Fruit fly (Drosophila melanogaster) whole organism: ENCODE results near the gene CG12362.

Experiments used
- CG8478 ChIP-seq: fragments of >200 bp; optimal IDR thresholded peaks from 2 replicates; lab custom pipeline; 2018; ENCODE audit warnings: inconsistent platforms
- Dll ChIP-seq: fragments of >200 bp; optimal IDR thresholded peaks from 2 replicates; lab custom pipeline; 2017
- EcR ChIP-seq, 2 experiments: fragments of >200 bp; optimal IDR thresholded peaks; 2 replicates each; lab custom pipeline; 2017; ENCODE audit warnings: missing biosample characterization in 2 of 2, missing genetic modification characterization in 2 of 2, missing genetic modification reagents in 2 of 2
- pan ChIP-seq: fragments of >200 bp; optimal IDR thresholded peaks from 2 replicates; lab custom pipeline; 2017
- psq ChIP-seq: fragments of >200 bp; optimal IDR thresholded peaks from 2 replicates; lab custom pipeline; 2017
- usp ChIP-seq: fragments of >200 bp; optimal IDR thresholded peaks from 2 replicates; lab custom pipeline; 2017; ENCODE audit warnings: missing biosample characterization, missing genetic modification characterization, mixed read lengths

DNA sequence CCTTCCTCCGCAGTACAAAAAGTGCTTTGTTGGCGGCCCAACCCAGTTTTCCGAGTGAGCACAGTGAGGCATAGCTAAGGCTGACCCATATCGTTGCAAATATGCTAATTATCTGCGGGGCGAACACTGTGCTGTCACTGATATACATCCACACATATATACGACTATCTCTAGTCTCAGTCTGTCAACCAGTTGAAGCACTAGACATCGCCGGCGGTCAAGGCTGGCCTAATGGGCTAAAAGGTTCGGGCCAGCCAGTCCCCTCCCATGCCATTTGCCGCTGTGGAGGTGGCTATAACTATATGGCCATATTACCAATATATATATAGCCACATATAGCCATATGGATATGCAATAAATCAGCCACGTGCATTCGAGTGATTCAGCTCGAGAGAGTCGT is 43.8 kb upstream of the CG12362 start:
- TF ChIP-seq Dll (lab: Kevin White, UChicago) = no peak
- no peak for TF ChIP-seq CG8478 (lab: Kevin White, UChicago)
- no peak for TF ChIP-seq psq (lab: Kevin White, UChicago)
- no peak for TF ChIP-seq usp (GFP tag; lab: Kevin White, UChicago)
- TF ChIP-seq pan (lab: Kevin White, UChicago) = no peak
- TF ChIP-seq EcR (GFP tag; optimal IDR thresholded peaks at IDR 0.05; lab: Kevin White, UChicago) = no peak
